Worm (Caenorhabditis elegans) whole organism, L1 larva: ENCODE measurements around the gene let-765.

Experiments
- blmp-1 ChIP-seq: fragments of 150-350 bp; optimal IDR thresholded peaks from 2 replicates; lab custom pipeline; 2014; ENCODE audit warnings: missing biosample characterization, missing genetic modification characterization
- ceh-8 ChIP-seq: fragments of 200-800 bp; sonication (Bioruptor generic); optimal IDR thresholded peaks from 2 replicates; lab custom pipeline; 2018; ENCODE audit warnings: mild to moderate bottlenecking, missing genetic modification characterization, moderate library complexity, missing compliant biosample characterization
- elt-2 ChIP-seq: sonication (generic microtip); optimal IDR thresholded peaks from 2 replicates; lab custom pipeline; 2016; ENCODE audit warnings: missing genetic modification characterization, mild to moderate bottlenecking, inconsistent platforms, missing compliant biosample characterization, missing genetic modification reagents
- elt-3 ChIP-seq, 6 experiments: fragments of 150-350 bp in 1 of 6; sonication (generic microtip); optimal IDR thresholded peaks; 2 replicates each; lab custom pipeline; 2017 to 2018; ENCODE audit warnings: missing biosample characterization in 6 of 6, missing genetic modification characterization in 6 of 6, inconsistent platforms in 1 of 6
- mab-9 ChIP-seq: fragments of 200-800 bp; sonication (Bioruptor generic); IDR thresholded peaks from 2 replicates; pipeline ENCODE4 v1.3.6; 2022; ENCODE audit warnings: missing genetic modification reagents, missing genetic modification characterization, missing compliant biosample characterization
- mdl-1 ChIP-seq, 2 experiments: fragments of 150-350 bp; optimal IDR thresholded peaks; 2 replicates each; lab custom pipeline; 2014 to 2017; ENCODE audit warnings: missing biosample characterization in 2 of 2, missing genetic modification characterization in 2 of 2, inconsistent platforms in 1 of 2
- mef-2 ChIP-seq: fragments of 150-350 bp; optimal IDR thresholded peaks from 2 replicates; lab custom pipeline; 2014; ENCODE audit warnings: missing biosample characterization, missing genetic modification characterization
- nhr-28 ChIP-seq: fragments of 150-350 bp; optimal IDR thresholded peaks from 2 replicates; lab custom pipeline; 2014; ENCODE audit warnings: missing biosample characterization, missing genetic modification characterization
- nhr-76 ChIP-seq: sonication (generic microtip); optimal IDR thresholded peaks from 2 replicates; lab custom pipeline; 2017; ENCODE audit warnings: missing biosample characterization, missing genetic modification characterization
- nhr-77 ChIP-seq: fragments of 150-350 bp; optimal IDR thresholded peaks from 2 replicates; lab custom pipeline; 2014; ENCODE audit warnings: missing biosample characterization, missing genetic modification characterization
- tlp-1 ChIP-seq: fragments of 150-350 bp; optimal IDR thresholded peaks from 2 replicates; lab custom pipeline; 2014; ENCODE audit warnings: missing biosample characterization, missing genetic modification characterization
- unc-62 ChIP-seq: fragments of 150-350 bp; optimal IDR thresholded peaks from 2 replicates; lab custom pipeline; 2014; ENCODE audit warnings: missing biosample characterization, missing genetic modification reagents, missing genetic modification characterization
- ztf-11 ChIP-seq, 2 experiments: sonication (generic microtip); optimal IDR thresholded peaks; 2 replicates each; lab custom pipeline; 2016 to 2017; ENCODE audit warnings: missing genetic modification characterization in 2 of 2, missing biosample characterization in 1 of 2, missing compliant biosample characterization in 1 of 2

DNA sequence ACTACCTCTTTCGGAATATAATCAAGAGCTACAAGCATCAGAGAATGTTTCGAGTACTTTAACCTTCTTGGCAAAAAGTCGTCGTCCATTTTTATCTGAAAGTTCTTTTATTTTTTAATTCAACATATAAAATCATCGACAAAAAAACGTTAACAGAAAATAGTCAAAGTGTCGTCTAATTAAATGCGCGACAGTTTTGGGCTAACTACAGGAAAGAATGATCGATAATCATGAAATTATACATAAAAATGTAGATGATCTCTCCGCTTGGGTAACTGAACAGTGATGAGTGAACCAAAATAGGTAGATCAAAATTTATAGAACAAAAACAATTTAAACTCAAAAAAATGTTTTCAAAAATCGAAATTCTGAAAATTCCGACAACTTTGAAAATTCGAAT lies 42.5 kb downstream of the let-765 start, which contains the start of gene C09E7.8:
- TF ChIP-seq nhr-77 (tag; lab: Kevin White, UChicago) (no peak), elt-3 (tag; optimal IDR thresholded peaks at IDR 0.05; lab: Kevin White, UChicago) (no peak), blmp-1 (tag; lab: Kevin White, UChicago) (no peak), nhr-28 (tag; lab: Kevin White, UChicago) (no peak), mab-9 (GFP tag; lab: Robert Waterston, UW) (no peak), mef-2 (tag; lab: Kevin White, UChicago) (no peak), ceh-8 (no peak), unc-62 (GFP tag; lab: Kevin White, UChicago) (no peak), tlp-1 (no peak), ztf-11 (tag; optimal IDR thresholded peaks at IDR 0.05; lab: Kevin White, UChicago) (no peak), mdl-1 (tag; optimal IDR thresholded peaks at IDR 0.05; lab: Kevin White, UChicago) (no peak), nhr-76 (tag; lab: Kevin White, UChicago) (no peak), elt-2 (tag; lab: Kevin White, UChicago) (no peak)
